Fruit fly (Drosophila melanogaster) whole organism: Measurements from ENCODE around the gene CG9667.

Source experiments
- CG8478 ChIP-seq: fragments of >200 bp; optimal IDR thresholded peaks from 2 replicates; lab custom pipeline; 2018; ENCODE audit warnings: inconsistent platforms
- Dll ChIP-seq: fragments of >200 bp; optimal IDR thresholded peaks from 2 replicates; lab custom pipeline; 2017
- psq ChIP-seq: fragments of >200 bp; optimal IDR thresholded peaks from 2 replicates; lab custom pipeline; 2017
- usp ChIP-seq: fragments of >200 bp; optimal IDR thresholded peaks from 2 replicates; lab custom pipeline; 2017; ENCODE audit warnings: missing biosample characterization, missing genetic modification characterization, mixed read lengths

- TF ChIP-seq usp, result no peak
- TF ChIP-seq psq (lab: Kevin White, UChicago), result no peak
- TF ChIP-seq Dll, result no peak
- TF ChIP-seq CG8478 (lab: Kevin White, UChicago), result no peak
Measured at dm6 chr3R:8149003-8149402, 22.8 kb upstream of the CG9667 start.
